Fruit fly (Drosophila melanogaster): ENCODE data around the gene CG32432.

DNA sequence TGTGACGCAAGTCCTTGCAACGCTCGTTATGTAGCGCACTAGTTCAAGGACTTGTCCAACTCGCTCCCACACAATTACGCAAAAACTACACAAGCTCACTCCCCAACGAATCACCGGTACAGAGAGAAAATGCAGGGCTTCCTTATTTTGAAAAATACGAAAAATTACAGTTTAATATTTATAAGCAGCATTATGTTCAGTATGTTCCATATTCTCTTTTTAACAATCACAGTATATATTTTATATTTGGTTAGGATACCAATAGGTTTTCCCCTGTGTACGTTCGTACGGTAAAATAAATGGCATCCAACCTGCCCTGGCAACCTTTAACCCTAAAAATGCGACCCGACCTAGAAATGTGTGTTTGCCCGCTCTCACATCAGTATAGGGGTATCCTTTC, 1.0 kb downstream of the CG32432 start:
- TF ChIP-seq achi (GFP tag; optimal IDR thresholded peaks at IDR 0.05) (no peak), CG10669 (GFP tag; optimal IDR thresholded peaks at IDR 0.05) (no peak), CG6854 (GFP tag; optimal IDR thresholded peaks at IDR 0.05) (no peak), topi (GFP tag; optimal IDR thresholded peaks at IDR 0.05) (no peak), spab (GFP tag; optimal IDR thresholded peaks at IDR 0.05) (no peak)

Data from whole organism, prepupa.